Worm (Caenorhabditis elegans) whole organism, young adult: ENCODE measurements around the gene srh-100.

ENCODE experiments used
- B0019.2 ChIP-seq: fragments of 200-800 bp; sonication (Bioruptor generic); conservative IDR thresholded peaks from 2 replicates; pipeline ENCODE4 v1.3.6; 2022; ENCODE audit warnings: missing genetic modification reagents, missing genetic modification characterization, missing compliant biosample characterization
- B0035.1 ChIP-seq: sonication (generic microtip); optimal IDR thresholded peaks from 2 replicates; lab custom pipeline; 2016; ENCODE audit warnings: missing genetic modification characterization, mild to moderate bottlenecking, missing compliant biosample characterization, missing genotype, missing genetic modification reagents
- C06A6.2 ChIP-seq: fragments of 200-800 bp; sonication (Bioruptor generic); conservative IDR thresholded peaks from 2 replicates; pipeline ENCODE4 v1.3.6; 2022; ENCODE audit warnings: missing genetic modification characterization, missing compliant biosample characterization
- F23B12.7 ChIP-seq: sonication (generic microtip); optimal IDR thresholded peaks from 2 replicates; lab custom pipeline; 2017; ENCODE audit warnings: missing genetic modification characterization, mild to moderate bottlenecking, missing compliant biosample characterization, antibody characterized with exemption, moderate library complexity; ENCODE audit not compliant: insufficient read depth
- F49E8.2 ChIP-seq: sonication (generic microtip); optimal IDR thresholded peaks from 3 replicates; lab custom pipeline; 2017; ENCODE audit warnings: missing genetic modification characterization, mild to moderate bottlenecking, missing compliant biosample characterization, antibody characterized with exemption, moderate library complexity; ENCODE audit not compliant: insufficient read depth
- K11D2.4 ChIP-seq: fragments of 200-800 bp; sonication (Bioruptor generic); IDR thresholded peaks from 2 replicates; pipeline ENCODE4 v1.3.6; 2022; ENCODE audit warnings: missing genetic modification reagents, missing genetic modification characterization, missing compliant biosample characterization
- K12H6.12 ChIP-seq: fragments of 200-800 bp; sonication (Bioruptor generic); optimal IDR thresholded peaks from 2 replicates; lab custom pipeline; 2018; ENCODE audit warnings: mild to moderate bottlenecking, missing genetic modification characterization, missing compliant biosample characterization
- T07F8.4 ChIP-seq: sonication (generic microtip); optimal IDR thresholded peaks from 2 replicates; lab custom pipeline; 2016; ENCODE audit warnings: mild to moderate bottlenecking, missing genetic modification characterization, moderate library complexity, missing compliant biosample characterization
- Y53G8AR.9 ChIP-seq: fragments of 200-800 bp; sonication (Bioruptor generic); conservative IDR thresholded peaks from 2 replicates; pipeline ENCODE4 v1.3.6; 2022; ENCODE audit warnings: missing genetic modification reagents, missing genetic modification characterization, missing compliant biosample characterization
- Y67H2A.10 ChIP-seq: fragments of 200-800 bp; sonication (Bioruptor generic); conservative IDR thresholded peaks from 2 replicates; pipeline ENCODE4 v1.3.6; 2022; ENCODE audit warnings: missing genetic modification reagents, missing genetic modification characterization, missing compliant biosample characterization
- Y79H2A.3 ChIP-seq: fragments of 200-800 bp; sonication (Bioruptor generic); conservative IDR thresholded peaks from 2 replicates; pipeline ENCODE4 v1.3.6; 2022; ENCODE audit warnings: missing genetic modification reagents, missing genetic modification characterization, missing compliant biosample characterization
- aptf-3 ChIP-seq: fragments of 200-800 bp; sonication (Bioruptor generic); IDR thresholded peaks from 2 replicates; pipeline ENCODE4 v1.3.6; 2022; ENCODE audit warnings: missing genetic modification characterization, missing compliant biosample characterization
- bed-1 ChIP-seq: fragments of 200-800 bp; sonication (Bioruptor generic); IDR thresholded peaks from 2 replicates; pipeline ENCODE4 v1.3.6; 2022; ENCODE audit warnings: missing genetic modification reagents, missing genetic modification characterization, missing compliant biosample characterization
- chd-7 ChIP-seq: sonication (generic microtip); optimal IDR thresholded peaks from 2 replicates; lab custom pipeline; 2016; ENCODE audit warnings: mild to moderate bottlenecking, missing genetic modification characterization, moderate library complexity, missing compliant biosample characterization
- die-1 ChIP-seq: sonication (generic microtip); optimal IDR thresholded peaks from 2 replicates; lab custom pipeline; 2016; ENCODE audit warnings: missing genotype, mild to moderate bottlenecking, missing genetic modification characterization, missing compliant biosample characterization
- efl-1 ChIP-seq: fragments of 150-350 bp; optimal IDR thresholded peaks from 2 replicates; lab custom pipeline; 2014; ENCODE audit warnings: missing biosample characterization, missing genetic modification reagents, missing genetic modification characterization
- ets-4 ChIP-seq: fragments of 200-800 bp; sonication (Bioruptor generic); optimal IDR thresholded peaks from 2 replicates; lab custom pipeline; 2018; ENCODE audit warnings: mild to moderate bottlenecking, missing genetic modification characterization, missing compliant biosample characterization
- fkh-3 ChIP-seq: sonication (generic microtip); optimal IDR thresholded peaks from 2 replicates; lab custom pipeline; 2016; ENCODE audit warnings: mild to moderate bottlenecking, missing genetic modification characterization, missing compliant biosample characterization
- him-1 ChIP-seq: sonication (generic microtip); optimal IDR thresholded peaks from 2 replicates; lab custom pipeline; 2016; ENCODE audit warnings: missing genotype, missing genetic modification reagents, missing genetic modification characterization, missing compliant biosample characterization
- hsf-1 ChIP-seq: fragments of 200-800 bp; sonication (Bioruptor generic); IDR thresholded peaks from 2 replicates; pipeline ENCODE4 v1.3.6; 2022; ENCODE audit warnings: missing genetic modification reagents, missing genetic modification characterization, missing compliant biosample characterization
- lin-35 ChIP-seq, 3 experiments: fragments of 150-350 bp in 2 of 3; sonication (generic microtip) in 1 of 3; optimal IDR thresholded peaks; 2 replicates each; lab custom pipeline; 2014 to 2018; ENCODE audit warnings: missing biosample characterization in 3 of 3, missing genetic modification characterization in 3 of 3, missing genetic modification reagents in 3 of 3
- lir-1 ChIP-seq: fragments of 200-800 bp; sonication (Bioruptor generic); conservative IDR thresholded peaks from 2 replicates; pipeline ENCODE4 v1.3.6; 2022; ENCODE audit warnings: missing genetic modification reagents, missing genetic modification characterization, missing compliant biosample characterization
- madf-3 ChIP-seq: fragments of 200-800 bp; sonication (Bioruptor generic); IDR thresholded peaks from 2 replicates; pipeline ENCODE4 v1.3.6; 2022; ENCODE audit warnings: missing genetic modification reagents, missing genetic modification characterization, missing compliant biosample characterization
- madf-6 ChIP-seq: fragments of 200-800 bp; sonication (Bioruptor generic); IDR thresholded peaks from 2 replicates; pipeline ENCODE4 v1.3.6; 2022; ENCODE audit warnings: missing genetic modification reagents, missing genetic modification characterization, missing compliant biosample characterization
- mcd-1 ChIP-seq: fragments of 200-800 bp; sonication (Bioruptor generic); IDR thresholded peaks from 2 replicates; pipeline ENCODE4 v1.3.6; 2022; ENCODE audit warnings: missing genetic modification reagents, missing genetic modification characterization, missing compliant biosample characterization
- mxl-1 ChIP-seq: sonication (generic microtip); optimal IDR thresholded peaks from 2 replicates; lab custom pipeline; 2016; ENCODE audit warnings: missing genetic modification characterization, missing compliant biosample characterization
- nfyb-1 ChIP-seq: fragments of 200-800 bp; sonication (Bioruptor generic); IDR thresholded peaks from 2 replicates; pipeline ENCODE4 v1.3.6; 2022; ENCODE audit warnings: missing genetic modification reagents, missing genetic modification characterization, missing compliant biosample characterization
- nhr-80 ChIP-seq: sonication (generic microtip); optimal IDR thresholded peaks from 2 replicates; lab custom pipeline; 2016; ENCODE audit warnings: missing genetic modification characterization, missing compliant biosample characterization
- nhr-90 ChIP-seq: sonication (generic microtip); optimal IDR thresholded peaks from 2 replicates; lab custom pipeline; 2016; ENCODE audit warnings: missing genotype, mild to moderate bottlenecking, missing genetic modification characterization, missing compliant biosample characterization
- rpc-1 ChIP-seq, 2 experiments: fragments of 150-350 bp in 1 of 2; sonication (generic microtip) in 1 of 2; optimal IDR thresholded peaks; 2 replicates each; lab custom pipeline; 2014 to 2018; ENCODE audit warnings: missing biosample characterization in 1 of 2, missing genetic modification characterization in 1 of 2, missing genetic modification reagents in 1 of 2, missing genotype in 1 of 2
- sdz-38 ChIP-seq: sonication (generic microtip); optimal IDR thresholded peaks from 2 replicates; lab custom pipeline; 2016; ENCODE audit warnings: missing genotype, missing genetic modification characterization, missing compliant biosample characterization
- sea-2 ChIP-seq: fragments of 200-800 bp; sonication (Bioruptor generic); IDR thresholded peaks from 2 replicates; pipeline ENCODE4 v1.3.6; 2022; ENCODE audit warnings: missing genetic modification characterization, missing compliant biosample characterization
- snpc-1.1 ChIP-seq: sonication (generic microtip); optimal IDR thresholded peaks from 2 replicates; lab custom pipeline; 2017; ENCODE audit warnings: missing genetic modification characterization, mild to moderate bottlenecking, missing compliant biosample characterization, antibody characterized with exemption, moderate library complexity, missing genotype, missing genetic modification reagents; ENCODE audit not compliant: insufficient read depth
- snpc-1.3 ChIP-seq: sonication (generic microtip); optimal IDR thresholded peaks from 2 replicates; lab custom pipeline; 2017; ENCODE audit warnings: missing genetic modification characterization, mild to moderate bottlenecking, missing compliant biosample characterization, antibody characterized with exemption, moderate library complexity, missing genotype, missing genetic modification reagents; ENCODE audit not compliant: insufficient read depth
- tbp1 ChIP-seq: fragments of 200-800 bp; sonication (Bioruptor generic); optimal IDR thresholded peaks from 2 replicates; lab custom pipeline; 2018; ENCODE audit warnings: mild to moderate bottlenecking, missing genetic modification characterization, missing compliant biosample characterization
- tlf-1 ChIP-seq: fragments of 200-800 bp; sonication (Bioruptor generic); optimal IDR thresholded peaks from 2 replicates; lab custom pipeline; 2018; ENCODE audit warnings: mild to moderate bottlenecking, missing genetic modification characterization, missing compliant biosample characterization
- ztf-22 ChIP-seq: fragments of 200-800 bp; sonication (Bioruptor generic); optimal IDR thresholded peaks from 2 replicates; lab custom pipeline; 2018; ENCODE audit warnings: mild to moderate bottlenecking, missing genetic modification characterization, moderate library complexity, missing compliant biosample characterization

srh-100 gene

ce11 chrII:3716961-3717360 lies 2.5 kb upstream of the srh-100 start, which contains the start of gene fbxc-52:
TSS of gene fbxc-52 (plus strand) at chrII:3717261.
- TF ChIP-seq nfyb-1 (0 out of 2 replicates have a peak, but pooled peaks have one; percentile 11), fkh-3 (tag; lab: Kevin White, UChicago) (no peak), efl-1 (no peak), nhr-90 (tag; lab: Kevin White, UChicago) (no peak), tlf-1 (GFP tag; lab: Kevin White, UChicago) (no peak), C06A6.2 (no peak), snpc-1.3 (tag; lab: Kevin White, UChicago) (no peak)
- TF ChIP-seq, all 124 proteins: peak for 1

ce11 chrII:3716455-3716854 lies 2.0 kb upstream of the srh-100 start, which contains the start of gene srh-99:
TSS of gene srh-99 (minus strand) at chrII:3716555.
- no peak for TF ChIP-seq him-1 (tag; lab: Kevin White, UChicago)
- TF ChIP-seq K11D2.4 (GFP tag; lab: Robert Waterston, UW), result no peak
- TF ChIP-seq sdz-38 (tag; lab: Kevin White, UChicago), result no peak

- TF ChIP-seq Y67H2A.10 (no peak), him-1 (tag; lab: Kevin White, UChicago) (no peak), ztf-22 (GFP tag; lab: Kevin White, UChicago) (no peak), mcd-1 (GFP tag; lab: Robert Waterston, UW) (no peak), Y79H2A.3 (no peak), snpc-1.1 (tag; lab: Kevin White, UChicago) (no peak)
- TF ChIP-seq, all 124 proteins: peak for 0
Observed at ce11 chrII:3711047-3711446, 3.4 kb downstream of the srh-100 start, which contains the start of gene fbxc-53. TSS of gene fbxc-53 (plus strand) at chrII:3711291.

- TF ChIP-seq C06A6.2 (no peak), madf-6 (GFP tag; lab: Robert Waterston, UW) (no peak), tbp1 (GFP tag; lab: Kevin White, UChicago) (no peak), lir-1 (GFP tag; lab: Robert Waterston, UW) (no peak), K12H6.12 (no peak), aptf-3 (GFP tag; lab: Robert Waterston, UW) (no peak), fkh-3 (tag; lab: Kevin White, UChicago) (no peak), Y79H2A.3 (no peak), die-1 (tag; lab: Kevin White, UChicago) (no peak), bed-1 (GFP tag; lab: Robert Waterston, UW) (no peak), chd-7 (no peak), F23B12.7 (tag; lab: Kevin White, UChicago) (no peak), mxl-1 (tag; lab: Kevin White, UChicago) (no peak)
Observed at ce11 chrII:3709255-3709654, 5.2 kb downstream of the srh-100 start, which contains the start of gene srx-110. TSS of gene srx-110 (plus strand) at chrII:3709555.

ce11 chrII:3705320-3705719 lies 9.2 kb downstream of the srh-100 start, which contains the start of gene srx-108:
TSS of gene srx-108 (plus strand) at chrII:3705620.
- TF ChIP-seq snpc-1.3 (tag; lab: Kevin White, UChicago), result no peak

- TF ChIP-seq madf-3 (GFP tag; lab: Robert Waterston, UW), result no peak
Observed at ce11 chrII:3701305-3701704, 13.2 kb downstream of the srh-100 start, which contains the start of gene srx-105. TSS of gene srx-105 (minus strand) at chrII:3701405.

- TF ChIP-seq lin-35 (GFP tag; optimal IDR thresholded peaks at IDR 0.05; lab: Kevin White, UChicago) (no peak), snpc-1.3 (tag; lab: Kevin White, UChicago) (no peak), F49E8.2 (no peak), rpc-1 (optimal IDR thresholded peaks at IDR 0.05; lab: Kevin White, UChicago) (no peak), rpc-1 (tag; optimal IDR thresholded peaks at IDR 0.05; lab: Kevin White, UChicago) (no peak), B0035.1 (tag; lab: Kevin White, UChicago) (no peak), nfyb-1 (no peak), Y53G8AR.9 (GFP tag; lab: Robert Waterston, UW) (no peak), B0019.2 (GFP tag; lab: Robert Waterston, UW) (no peak), T07F8.4 (no peak), hsf-1 (GFP tag; lab: Robert Waterston, UW) (no peak), ets-4 (GFP tag; lab: Kevin White, UChicago) (no peak), sea-2 (GFP tag; lab: Robert Waterston, UW) (no peak), nhr-80 (tag; lab: Kevin White, UChicago) (no peak)
Observed at ce11 chrII:3699591-3699990, 14.9 kb downstream of the srh-100 start, which contains the start of gene srx-104. TSS of gene srx-104 (minus strand) at chrII:3699691.
